Worm (Caenorhabditis elegans): ENCODE results near the gene prmt-6.

Gene prmt-6

ce11 chrIV:2177545-2177944 lies 46.8 kb downstream of the prmt-6 start, which contains the start of gene hrpu-2 (continued):
- TF ChIP-seq F23B12.7 (tag; optimal IDR thresholded peaks at IDR 0.05; ENCODE audit: insufficient read depth) (peak; percentile 27), ceh-79 (tag; optimal IDR thresholded peaks at IDR 0.05) (no peak), rcor-1 (GFP tag; IDR thresholded peaks at IDR 0.05) (peak; percentile 85), gei-17 (GFP tag; optimal IDR thresholded peaks at IDR 0.05) (no peak), repo-1 (tag; optimal IDR thresholded peaks at IDR 0.05) (peak; percentile 75), efl-1 (GFP tag; optimal IDR thresholded peaks at IDR 0.05) (peak; percentile 78), B0336.3 (GFP tag; IDR thresholded peaks at IDR 0.05) (peak; percentile 63), lin-35 (GFP tag; optimal IDR thresholded peaks at IDR 0.05) (peak; percentile 48 to 96 (median 80)), unc-130 (GFP tag; optimal IDR thresholded peaks at IDR 0.05) (peak; percentile 13), dox-1 (GFP tag; IDR thresholded peaks at IDR 0.05) (peak; percentile 93), ztf-6 (GFP tag; IDR thresholded peaks at IDR 0.05) (0 out of 2 replicates have a peak, but pooled peaks have one; percentile 62), B0019.2 (GFP tag; conservative IDR thresholded peaks at IDR 0.05) (no peak), Y95B8A.8 (GFP tag; IDR thresholded peaks at IDR 0.05) (no peak; the same call in 1 of the 2 replicates), lin-54 (GFP tag; optimal IDR thresholded peaks at IDR 0.05) (peak; percentile 96), pbrm-1 (GFP tag; IDR thresholded peaks at IDR 0.05) (peak; percentile 90), let-607 (tag; optimal IDR thresholded peaks at IDR 0.05) (peak in 1 of 2 experiments; percentile 45), dpl-1 (GFP tag; optimal IDR thresholded peaks at IDR 0.05) (peak; percentile 90), ztf-22 (GFP tag; optimal IDR thresholded peaks at IDR 0.05) (no peak), athp-1 (tag; optimal IDR thresholded peaks at IDR 0.05) (no peak), nfya-1 (tag; optimal IDR thresholded peaks at IDR 0.05; ENCODE audit: borderline replicate concordance, insufficient read depth) (no peak), nfyb-1 (GFP tag; IDR thresholded peaks at IDR 0.05) (0 out of 2 replicates have a peak, but pooled peaks have one; percentile 62), lsy-27 (tag; optimal IDR thresholded peaks at IDR 0.05; ENCODE audit: borderline replicate concordance, insufficient read depth) (no peak), madf-10 (tag; optimal IDR thresholded peaks at IDR 0.05) (peak; percentile 30), madf-3 (GFP tag; IDR thresholded peaks at IDR 0.05) (no peak), Y53G8AR.9 (GFP tag; conservative IDR thresholded peaks at IDR 0.05) (peak; percentile 75), lsl-1 (GFP tag; optimal IDR thresholded peaks at IDR 0.05) (peak; percentile 30), nhr-27 (tag; optimal IDR thresholded peaks at IDR 0.05) (no peak), lir-1 (GFP tag; conservative IDR thresholded peaks at IDR 0.05) (no peak), attf-6 (GFP tag; IDR thresholded peaks at IDR 0.05) (no peak), chd-7 (tag; optimal IDR thresholded peaks at IDR 0.05) (peak; percentile 25), ceh-100 (GFP tag; IDR thresholded peaks at IDR 0.05) (peak; percentile 61), zim-3 (tag; optimal IDR thresholded peaks at IDR 0.05) (no peak), T07F8.4 (tag; optimal IDR thresholded peaks at IDR 0.05) (no peak), sdz-38 (tag; optimal IDR thresholded peaks at IDR 0.05) (no peak), attf-3 (GFP tag; conservative IDR thresholded peaks at IDR 0.05) (peak; percentile 46; the same call in 1 of the 2 replicates), xnd-1 (tag; optimal IDR thresholded peaks at IDR 0.05) (peak; percentile 24), ekl-4 (GFP tag; IDR thresholded peaks at IDR 0.05) (peak; percentile 89), hlh-12 (tag; optimal IDR thresholded peaks at IDR 0.05) (no peak), lin-40 (tag; optimal IDR thresholded peaks at IDR 0.05) (peak; percentile 92), sptf-2 (GFP tag; optimal IDR thresholded peaks at IDR 0.05) (no peak), ztf-28 (GFP tag; IDR thresholded peaks at IDR 0.05) (no peak), die-1 (tag; optimal IDR thresholded peaks at IDR 0.05) (no peak), snpc-4 (GFP tag; optimal IDR thresholded peaks at IDR 0.05) (peak; percentile 6), snpc-4 (tag; optimal IDR thresholded peaks at IDR 0.05) (peak in 2 of 4 experiments; percentile 17 to 74), ceh-27 (GFP tag; optimal IDR thresholded peaks at IDR 0.05) (peak; percentile 52), F57C9.4 (tag; optimal IDR thresholded peaks at IDR 0.05) (no peak), lag-1 (GFP tag; IDR thresholded peaks at IDR 0.05) (no peak), mes-4 (tag; optimal IDR thresholded peaks at IDR 0.05) (no peak)

All from whole organism, young adult.